Fruit fly (Drosophila melanogaster): ENCODE measurements around the gene Sid.

Gene Sid

dm6 chr3R:28631753-28632152 is 38.8 kb upstream of the Sid start (continued):
- TF ChIP-seq ash1 (GFP tag; optimal IDR thresholded peaks at IDR 0.05) (no peak), CG7271 (tag; optimal IDR thresholded peaks at IDR 0.05) (no peak), Usf (GFP tag; optimal IDR thresholded peaks at IDR 0.05) (no peak), jumu (GFP tag; optimal IDR thresholded peaks at IDR 0.05) (peak; percentile 77), eyg (GFP tag; optimal IDR thresholded peaks at IDR 0.05) (no peak), CG31224 (GFP tag; IDR thresholded peaks at IDR 0.05) (0 out of 2 replicates have a peak, but pooled peaks have one; percentile 23), Optix (GFP tag; IDR thresholded peaks at IDR 0.05) (no peak), gro (GFP tag; optimal IDR thresholded peaks at IDR 0.05) (no peak), CG3995 (GFP tag; optimal IDR thresholded peaks at IDR 0.05) (no peak), CG8765 (GFP tag; IDR thresholded peaks at IDR 0.05) (peak; percentile 83), pb (GFP tag; optimal IDR thresholded peaks at IDR 0.05) (peak; percentile 16), CG2116 (GFP tag; optimal IDR thresholded peaks at IDR 0.05) (peak; percentile 1), Mes4 (GFP tag; optimal IDR thresholded peaks at IDR 0.05) (peak; percentile 16), CG30431 (GFP tag; optimal IDR thresholded peaks at IDR 0.05) (peak; percentile 34), dpn (GFP tag; optimal IDR thresholded peaks at IDR 0.05) (peak; percentile 21 to 65), CG2199 (GFP tag; IDR thresholded peaks at IDR 0.05) (0 out of 3 replicates have a peak, but pooled peaks have one; percentile 40), slou (GFP tag; optimal IDR thresholded peaks at IDR 0.05) (peak; percentile 46), CG18476 (GFP tag; optimal IDR thresholded peaks at IDR 0.05) (peak; percentile 17), Lhr (GFP tag; optimal IDR thresholded peaks at IDR 0.05) (no peak), CG10959 (GFP tag; IDR thresholded peaks at IDR 0.05) (peak; percentile 67), dmrt99B (tag; optimal IDR thresholded peaks at IDR 0.05) (peak; percentile 68), Sox102F (GFP tag; optimal IDR thresholded peaks at IDR 0.05) (peak; percentile 51), tll (GFP tag; optimal IDR thresholded peaks at IDR 0.05) (peak in 1 of 2 experiments; percentile 90), CG1024 (GFP tag; IDR thresholded peaks at IDR 0.05) (peak; percentile 24; the same call in 1 of the 2 replicates), pfk (GFP tag; optimal IDR thresholded peaks at IDR 0.05) (no peak), fd102C (GFP tag; optimal IDR thresholded peaks at IDR 0.05) (peak; percentile 69), CG9876 (GFP tag; optimal IDR thresholded peaks at IDR 0.05) (peak; percentile 41), NK7.1 (GFP tag; optimal IDR thresholded peaks at IDR 0.05) (no peak), HLHmδ (GFP tag; optimal IDR thresholded peaks at IDR 0.05) (no peak), Dll (GFP tag; IDR thresholded peaks at IDR 0.05; ENCODE audit: partially characterized antibody) (no peak), grn (GFP tag; optimal IDR thresholded peaks at IDR 0.05) (no peak), Oaz (GFP tag; IDR thresholded peaks at IDR 0.05) (no peak), Asciz (GFP tag; optimal IDR thresholded peaks at IDR 0.05) (peak; percentile 57), D (optimal IDR thresholded peaks at IDR 0.05) (peak; percentile 8), D (GFP tag; optimal IDR thresholded peaks at IDR 0.05) (peak; percentile 62), Fer2 (tag; optimal IDR thresholded peaks at IDR 0.05) (no peak), Atf-2 (GFP tag; optimal IDR thresholded peaks at IDR 0.05) (peak; percentile 7), CG31365 (tag; optimal IDR thresholded peaks at IDR 0.05) (no peak), HmgD (GFP tag; optimal IDR thresholded peaks at IDR 0.05) (peak; percentile 52), caup (GFP tag; optimal IDR thresholded peaks at IDR 0.05; ENCODE audit: severe bottlenecking) (peak; percentile 33), tap (tag; optimal IDR thresholded peaks at IDR 0.05) (peak; percentile 35), CG2889 (GFP tag; IDR thresholded peaks at IDR 0.05) (peak; percentile 48; the same call in 1 of the 3 replicates), chinmo (GFP tag; IDR thresholded peaks at IDR 0.05; ENCODE audit: partially characterized antibody) (0 out of 4 replicates have a peak, but pooled peaks have one; percentile 10), dmrt11E (tag; optimal IDR thresholded peaks at IDR 0.05) (peak; percentile 62), sima (GFP tag; optimal IDR thresholded peaks at IDR 0.05) (no peak), da (GFP tag; optimal IDR thresholded peaks at IDR 0.05) (no peak), Gug (GFP tag; IDR thresholded peaks at IDR 0.05) (peak; percentile 53; the same call in 3 of the 4 replicates), CG1529 (GFP tag; optimal IDR thresholded peaks at IDR 0.05) (no peak), CG7556 (GFP tag; optimal IDR thresholded peaks at IDR 0.05) (peak; percentile 51), CG7357 (GFP tag; IDR thresholded peaks at IDR 0.05) (0 out of 3 replicates have a peak, but pooled peaks have one; percentile 17), CG14965 (GFP tag; optimal IDR thresholded peaks at IDR 0.05; ENCODE audit: borderline replicate concordance) (no peak)
